Worm (Caenorhabditis elegans): ENCODE measurements around the gene T17A3.12.
"Not testable (repeated sequence)": the region's sequence is repeated elsewhere in the genome, so short reads cannot be mapped to it uniquely, and the experiment has no call there.

ce11 chrIII:121983-122449, 23.0 kb downstream of the T17A3.12 start, which contains the start of gene C29F9.12:
- TF ChIP-seq nhr-237 (tag; optimal IDR thresholded peaks at IDR 0.05); zip-4 (GFP tag; optimal IDR thresholded peaks at IDR 0.05); ces-1 (GFP tag; optimal IDR thresholded peaks at IDR 0.05): not testable (repeated sequence)

Data from whole organism, L1 larva.